Worm (Caenorhabditis elegans) whole organism, young adult: Measurements from ENCODE around the gene C27B7.6.

ENCODE experiments used
- B0035.1 ChIP-seq: sonication (generic microtip); optimal IDR thresholded peaks from 2 replicates; lab custom pipeline; 2016; ENCODE audit warnings: missing genetic modification characterization, mild to moderate bottlenecking, missing compliant biosample characterization, missing genotype, missing genetic modification reagents
- B0261.1 ChIP-seq: sonication (generic microtip); optimal IDR thresholded peaks from 2 replicates; lab custom pipeline; 2016; ENCODE audit warnings: mild to moderate bottlenecking, missing genetic modification characterization, moderate library complexity, missing compliant biosample characterization
- B0336.3 ChIP-seq: fragments of 200-800 bp; sonication (Bioruptor generic); IDR thresholded peaks from 2 replicates; pipeline ENCODE4 v1.3.6; 2022; ENCODE audit warnings: missing genetic modification characterization, missing compliant biosample characterization
- C06A6.2 ChIP-seq: fragments of 200-800 bp; sonication (Bioruptor generic); conservative IDR thresholded peaks from 2 replicates; pipeline ENCODE4 v1.3.6; 2022; ENCODE audit warnings: missing genetic modification characterization, missing compliant biosample characterization
- D2030.7 ChIP-seq: fragments of 200-800 bp; sonication (Bioruptor generic); IDR thresholded peaks from 2 replicates; pipeline ENCODE4 v1.3.6; 2022; ENCODE audit warnings: missing genetic modification reagents, missing genetic modification characterization, missing compliant biosample characterization
- F22D6.2 ChIP-seq: sonication (generic microtip); optimal IDR thresholded peaks from 2 replicates; lab custom pipeline; 2016; ENCODE audit warnings: mild to moderate bottlenecking, missing genetic modification characterization, missing compliant biosample characterization
- F57C9.4 ChIP-seq: sonication (generic microtip); optimal IDR thresholded peaks from 2 replicates; lab custom pipeline; 2017; ENCODE audit warnings: mild to moderate bottlenecking, missing genetic modification characterization, missing compliant biosample characterization
- K11D2.4 ChIP-seq: fragments of 200-800 bp; sonication (Bioruptor generic); IDR thresholded peaks from 2 replicates; pipeline ENCODE4 v1.3.6; 2022; ENCODE audit warnings: missing genetic modification reagents, missing genetic modification characterization, missing compliant biosample characterization
- T07F8.4 ChIP-seq: sonication (generic microtip); optimal IDR thresholded peaks from 2 replicates; lab custom pipeline; 2016; ENCODE audit warnings: mild to moderate bottlenecking, missing genetic modification characterization, moderate library complexity, missing compliant biosample characterization
- Y53G8AR.9 ChIP-seq: fragments of 200-800 bp; sonication (Bioruptor generic); conservative IDR thresholded peaks from 2 replicates; pipeline ENCODE4 v1.3.6; 2022; ENCODE audit warnings: missing genetic modification reagents, missing genetic modification characterization, missing compliant biosample characterization
- Y67H2A.10 ChIP-seq: fragments of 200-800 bp; sonication (Bioruptor generic); conservative IDR thresholded peaks from 2 replicates; pipeline ENCODE4 v1.3.6; 2022; ENCODE audit warnings: missing genetic modification reagents, missing genetic modification characterization, missing compliant biosample characterization
- Y79H2A.3 ChIP-seq: fragments of 200-800 bp; sonication (Bioruptor generic); conservative IDR thresholded peaks from 2 replicates; pipeline ENCODE4 v1.3.6; 2022; ENCODE audit warnings: missing genetic modification reagents, missing genetic modification characterization, missing compliant biosample characterization
- Y95B8A.8 ChIP-seq: fragments of 200-800 bp; sonication (Bioruptor generic); IDR thresholded peaks from 2 replicates; pipeline ENCODE4 v1.3.6; 2022; ENCODE audit warnings: missing genetic modification reagents, missing genetic modification characterization, missing compliant biosample characterization
- akir-1 ChIP-seq: fragments of 200-800 bp; sonication (Bioruptor generic); optimal IDR thresholded peaks from 2 replicates; lab custom pipeline; 2018; ENCODE audit warnings: mild to moderate bottlenecking, missing genetic modification characterization, moderate library complexity, missing compliant biosample characterization
- athp-1 ChIP-seq: sonication (generic microtip); optimal IDR thresholded peaks from 2 replicates; lab custom pipeline; 2017; ENCODE audit warnings: mild to moderate bottlenecking, missing genetic modification characterization, missing compliant biosample characterization
- attf-5 ChIP-seq: fragments of 200-800 bp; sonication (Bioruptor generic); optimal IDR thresholded peaks from 2 replicates; lab custom pipeline; 2018; ENCODE audit warnings: mild to moderate bottlenecking, missing genetic modification characterization, missing compliant biosample characterization
- attf-6 ChIP-seq: fragments of 200-800 bp; sonication (Bioruptor generic); IDR thresholded peaks from 2 replicates; pipeline ENCODE4 v1.3.6; 2022; ENCODE audit warnings: missing genetic modification reagents, missing genetic modification characterization, missing compliant biosample characterization
- cebp-1 ChIP-seq, 2 experiments: fragments of 200-800 bp in 1 of 2; sonication (Bioruptor generic) in 1 of 2; sonication (generic microtip) in 1 of 2; IDR thresholded peaks in 1 of 2; optimal IDR thresholded peaks in 1 of 2; 2 replicates each; pipeline versions ENCODE4 v1.3.6 to Lab custom; 2017 to 2022; ENCODE audit warnings: missing compliant biosample characterization in 2 of 2, missing genetic modification characterization in 2 of 2, mild to moderate bottlenecking in 1 of 2, missing genetic modification reagents in 1 of 2, moderate library complexity in 1 of 2
- ceh-40 ChIP-seq: fragments of 200-800 bp; sonication (Bioruptor generic); IDR thresholded peaks from 2 replicates; pipeline ENCODE4 v1.3.6; 2022; ENCODE audit warnings: missing genetic modification characterization, missing compliant biosample characterization
- ceh-58 ChIP-seq: fragments of 200-800 bp; sonication (Bioruptor generic); IDR thresholded peaks from 2 replicates; pipeline ENCODE4 v1.3.6; 2022; ENCODE audit warnings: missing genetic modification characterization, missing compliant biosample characterization
- ceh-79 ChIP-seq: sonication (generic microtip); optimal IDR thresholded peaks from 2 replicates; lab custom pipeline; 2017; ENCODE audit warnings: mild to moderate bottlenecking, missing genetic modification characterization, missing compliant biosample characterization
- chd-7 ChIP-seq: sonication (generic microtip); optimal IDR thresholded peaks from 2 replicates; lab custom pipeline; 2016; ENCODE audit warnings: mild to moderate bottlenecking, missing genetic modification characterization, moderate library complexity, missing compliant biosample characterization
- egl-44 ChIP-seq: fragments of 200-800 bp; sonication (Bioruptor generic); IDR thresholded peaks from 2 replicates; pipeline ENCODE4 v1.3.6; 2022; ENCODE audit warnings: missing genetic modification reagents, missing genetic modification characterization, missing compliant biosample characterization
- ekl-4 ChIP-seq: fragments of 200-800 bp; sonication (Bioruptor generic); IDR thresholded peaks from 2 replicates; pipeline ENCODE4 v1.3.6; 2022; ENCODE audit warnings: missing genetic modification reagents, missing genetic modification characterization, missing compliant biosample characterization
- gei-17 ChIP-seq: fragments of 200-800 bp; sonication (Bioruptor generic); optimal IDR thresholded peaks from 2 replicates; lab custom pipeline; 2018; ENCODE audit warnings: mild to moderate bottlenecking, missing genetic modification characterization, missing compliant biosample characterization
- him-1 ChIP-seq: sonication (generic microtip); optimal IDR thresholded peaks from 2 replicates; lab custom pipeline; 2016; ENCODE audit warnings: missing genotype, missing genetic modification reagents, missing genetic modification characterization, missing compliant biosample characterization
- hlh-26 ChIP-seq: fragments of 200-800 bp; sonication (Bioruptor generic); conservative IDR thresholded peaks from 2 replicates; pipeline ENCODE4 v1.3.6; 2022; ENCODE audit warnings: missing genetic modification reagents, missing genetic modification characterization, missing compliant biosample characterization
- hmg-1.2 ChIP-seq: fragments of 200-800 bp; sonication (Bioruptor generic); IDR thresholded peaks from 2 replicates; pipeline ENCODE4 v1.3.6; 2022; ENCODE audit warnings: missing genetic modification reagents, missing genetic modification characterization, missing compliant biosample characterization
- hmg-20 ChIP-seq: fragments of 200-800 bp; sonication (Bioruptor generic); IDR thresholded peaks from 2 replicates; pipeline ENCODE4 v1.3.6; 2022; ENCODE audit warnings: missing genetic modification reagents, missing genetic modification characterization, missing compliant biosample characterization
- let-607 ChIP-seq, 2 experiments: fragments of 200-800 bp in 1 of 2; sonication (Bioruptor generic) in 1 of 2; sonication (generic microtip) in 1 of 2; optimal IDR thresholded peaks; 2 replicates each; lab custom pipeline; 2016 to 2018; ENCODE audit warnings: mild to moderate bottlenecking in 2 of 2, missing compliant biosample characterization in 2 of 2, missing genetic modification characterization in 2 of 2, moderate library complexity in 2 of 2, missing genotype in 1 of 2
- lin-26 ChIP-seq: fragments of 200-800 bp; sonication (Bioruptor generic); IDR thresholded peaks from 2 replicates; pipeline ENCODE4 v1.3.6; 2022; ENCODE audit warnings: missing genetic modification reagents, missing genetic modification characterization, missing compliant biosample characterization
- lin-54 ChIP-seq: fragments of 200-800 bp; sonication (Bioruptor generic); optimal IDR thresholded peaks from 2 replicates; lab custom pipeline; 2018; ENCODE audit warnings: mild to moderate bottlenecking, missing genetic modification characterization, missing compliant biosample characterization
- madf-8 ChIP-seq: fragments of 200-800 bp; sonication (Bioruptor generic); conservative IDR thresholded peaks from 2 replicates; pipeline ENCODE4 v1.3.6; 2022; ENCODE audit warnings: missing genetic modification reagents, missing genetic modification characterization, missing compliant biosample characterization
- mcd-1 ChIP-seq: fragments of 200-800 bp; sonication (Bioruptor generic); IDR thresholded peaks from 2 replicates; pipeline ENCODE4 v1.3.6; 2022; ENCODE audit warnings: missing genetic modification reagents, missing genetic modification characterization, missing compliant biosample characterization
- nhr-27 ChIP-seq: fragments of 200-800 bp; sonication (Bioruptor generic); optimal IDR thresholded peaks from 2 replicates; lab custom pipeline; 2018; ENCODE audit warnings: mild to moderate bottlenecking, missing genetic modification characterization, moderate library complexity, missing compliant biosample characterization
- pbrm-1 ChIP-seq: fragments of 200-800 bp; sonication (Bioruptor generic); IDR thresholded peaks from 2 replicates; pipeline ENCODE4 v1.3.6; 2022; ENCODE audit warnings: missing genetic modification reagents, missing genetic modification characterization, missing compliant biosample characterization
- rec-8 ChIP-seq, 2 experiments: sonication (generic microtip); optimal IDR thresholded peaks; 2 replicates each; lab custom pipeline; 2016; ENCODE audit warnings: mild to moderate bottlenecking in 2 of 2, missing genetic modification characterization in 2 of 2, missing genetic modification reagents in 2 of 2, missing genotype in 2 of 2, missing biosample characterization in 1 of 2, missing compliant biosample characterization in 1 of 2, moderate library complexity in 1 of 2
- snpc-1.3 ChIP-seq: sonication (generic microtip); optimal IDR thresholded peaks from 2 replicates; lab custom pipeline; 2017; ENCODE audit warnings: missing genetic modification characterization, mild to moderate bottlenecking, missing compliant biosample characterization, antibody characterized with exemption, moderate library complexity, missing genotype, missing genetic modification reagents; ENCODE audit not compliant: insufficient read depth
- snpc-4 ChIP-seq, 5 experiments: fragments of 150-350 bp in 1 of 5; sonication (generic microtip) in 4 of 5; optimal IDR thresholded peaks; 2 replicates each; lab custom pipeline; 2014 to 2018; ENCODE audit warnings: missing genetic modification characterization in 5 of 5, missing biosample characterization in 3 of 5, antibody characterized with exemption in 2 of 5, mild to moderate bottlenecking in 2 of 5, missing compliant biosample characterization in 2 of 5, missing genotype in 2 of 5, moderate library complexity in 2 of 5, missing genetic modification reagents in 1 of 5
- somi-1 ChIP-seq: fragments of 200-800 bp; sonication (Bioruptor generic); optimal IDR thresholded peaks from 2 replicates; lab custom pipeline; 2018; ENCODE audit warnings: mild to moderate bottlenecking, missing genetic modification characterization, missing compliant biosample characterization
- tlf-1 ChIP-seq: fragments of 200-800 bp; sonication (Bioruptor generic); optimal IDR thresholded peaks from 2 replicates; lab custom pipeline; 2018; ENCODE audit warnings: mild to moderate bottlenecking, missing genetic modification characterization, missing compliant biosample characterization
- xnd-1 ChIP-seq: sonication (generic microtip); optimal IDR thresholded peaks from 2 replicates; lab custom pipeline; 2016; ENCODE audit warnings: missing genotype, missing genetic modification reagents, missing genetic modification characterization, missing compliant biosample characterization
- zim-3 ChIP-seq: sonication (generic microtip); optimal IDR thresholded peaks from 2 replicates; lab custom pipeline; 2017; ENCODE audit warnings: mild to moderate bottlenecking, missing genetic modification characterization, moderate library complexity, missing compliant biosample characterization
- ztf-26 ChIP-seq: sonication (generic microtip); optimal IDR thresholded peaks from 2 replicates; lab custom pipeline; 2017; ENCODE audit warnings: missing genetic modification characterization, missing compliant biosample characterization

The C27B7.6 gene

ce11 chrIV:8949078-8950039 is 43.2 kb upstream of the C27B7.6 start (continued):
- no peak for TF ChIP-seq xnd-1
- no peak for TF ChIP-seq snpc-4 (GFP tag; optimal IDR thresholded peaks at IDR 0.05; lab: Kevin White, UChicago)
- no peak for TF ChIP-seq snpc-4 (tag; optimal IDR thresholded peaks at IDR 0.05; lab: Kevin White, UChicago)
- no peak for TF ChIP-seq attf-6 (GFP tag; lab: Robert Waterston, UW)
- TF ChIP-seq F22D6.2 = peak; percentile 69
- TF ChIP-seq nhr-27 (tag; lab: Kevin White, UChicago) = no peak
- TF ChIP-seq lin-26 (GFP tag; lab: Robert Waterston, UW) = no peak
- no peak for TF ChIP-seq hmg-20
- no peak for TF ChIP-seq athp-1
- no peak; the same call in 1 of the 2 replicates for TF ChIP-seq mcd-1 (GFP tag; lab: Robert Waterston, UW)
- 0 out of 2 replicates have a peak, but pooled peaks have one; percentile 65 for TF ChIP-seq Y53G8AR.9 (GFP tag; lab: Robert Waterston, UW)
- TF ChIP-seq ceh-58 (GFP tag; lab: Robert Waterston, UW) = no peak
- no peak for TF ChIP-seq akir-1 (GFP tag; lab: Kevin White, UChicago)
- TF ChIP-seq tlf-1 = peak; percentile 32
- TF ChIP-seq gei-17 = peak; percentile 50
- no peak for TF ChIP-seq D2030.7 (GFP tag; lab: Robert Waterston, UW)
- peak; percentile 68 for TF ChIP-seq K11D2.4 (GFP tag; lab: Robert Waterston, UW)
- TF ChIP-seq rec-8 (tag; optimal IDR thresholded peaks at IDR 0.05; lab: Kevin White, UChicago) = no peak
- peak; percentile 86 for TF ChIP-seq ztf-26 (tag; lab: Kevin White, UChicago)
- no peak for TF ChIP-seq hlh-26 (GFP tag; lab: Robert Waterston, UW)
- TF ChIP-seq T07F8.4 (tag; lab: Kevin White, UChicago) = no peak
- TF ChIP-seq Y79H2A.3 (GFP tag; lab: Robert Waterston, UW) = no peak
- TF ChIP-seq Y95B8A.8 (GFP tag; lab: Robert Waterston, UW) = no peak
- TF ChIP-seq him-1 = no peak
- TF ChIP-seq C06A6.2 (GFP tag; lab: Robert Waterston, UW) = peak; percentile 67
- TF ChIP-seq pbrm-1 = no peak
- no peak for TF ChIP-seq madf-8 (GFP tag; lab: Robert Waterston, UW)
- TF ChIP-seq hmg-1.2 (GFP tag; lab: Robert Waterston, UW) = peak; percentile 56
- no peak for TF ChIP-seq zim-3 (tag; lab: Kevin White, UChicago)
- no peak for TF ChIP-seq ceh-40 (GFP tag; lab: Robert Waterston, UW)
- TF ChIP-seq ekl-4 = peak; percentile 42; the same call in 1 of the 2 replicates
- TF ChIP-seq attf-5 (GFP tag; lab: Kevin White, UChicago) = peak; percentile 62
- peak in 1 of 2 experiments; percentile 68 for TF ChIP-seq let-607 (tag; optimal IDR thresholded peaks at IDR 0.05; lab: Kevin White, UChicago)
- TF ChIP-seq B0035.1 (tag; lab: Kevin White, UChicago) = no peak
- peak; percentile 95 for TF ChIP-seq somi-1 (GFP tag; lab: Kevin White, UChicago)
- no peak for TF ChIP-seq Y67H2A.10 (GFP tag; lab: Robert Waterston, UW)
- no peak for TF ChIP-seq egl-44 (GFP tag; lab: Robert Waterston, UW)
- no peak for TF ChIP-seq ceh-79 (tag; lab: Kevin White, UChicago)
- no peak for TF ChIP-seq lin-54
- TF ChIP-seq F57C9.4 (tag; lab: Kevin White, UChicago) = no peak
- 0 out of 2 replicates have a peak, but pooled peaks have one; percentile 29 for TF ChIP-seq cebp-1 (GFP tag; IDR thresholded peaks at IDR 0.05; lab: Robert Waterston, UW)
- peak; percentile 82 for TF ChIP-seq cebp-1 (tag; optimal IDR thresholded peaks at IDR 0.05; lab: Kevin White, UChicago)
- peak; percentile 78 for TF ChIP-seq chd-7 (tag; lab: Kevin White, UChicago)
- no peak for TF ChIP-seq B0336.3 (GFP tag; lab: Robert Waterston, UW)
- TF ChIP-seq B0261.1 (tag; lab: Kevin White, UChicago) = no peak
- TF ChIP-seq snpc-1.3 (tag; lab: Kevin White, UChicago) = no peak
